Fruit fly (Drosophila melanogaster) whole organism: ENCODE measurements around the gene CG7991.

ENCODE experiments used
- CG8478 ChIP-seq: fragments of >200 bp; optimal IDR thresholded peaks from 2 replicates; lab custom pipeline; 2018; ENCODE audit warnings: inconsistent platforms
- Dll ChIP-seq: fragments of >200 bp; optimal IDR thresholded peaks from 2 replicates; lab custom pipeline; 2017
- EcR ChIP-seq, 2 experiments: fragments of >200 bp; optimal IDR thresholded peaks; 2 replicates each; lab custom pipeline; 2017; ENCODE audit warnings: missing biosample characterization in 2 of 2, missing genetic modification characterization in 2 of 2, missing genetic modification reagents in 2 of 2
- pan ChIP-seq: fragments of >200 bp; optimal IDR thresholded peaks from 2 replicates; lab custom pipeline; 2017
- psq ChIP-seq: fragments of >200 bp; optimal IDR thresholded peaks from 2 replicates; lab custom pipeline; 2017
- usp ChIP-seq: fragments of >200 bp; optimal IDR thresholded peaks from 2 replicates; lab custom pipeline; 2017; ENCODE audit warnings: missing biosample characterization, missing genetic modification characterization, mixed read lengths

Gene CG7991

DNA sequence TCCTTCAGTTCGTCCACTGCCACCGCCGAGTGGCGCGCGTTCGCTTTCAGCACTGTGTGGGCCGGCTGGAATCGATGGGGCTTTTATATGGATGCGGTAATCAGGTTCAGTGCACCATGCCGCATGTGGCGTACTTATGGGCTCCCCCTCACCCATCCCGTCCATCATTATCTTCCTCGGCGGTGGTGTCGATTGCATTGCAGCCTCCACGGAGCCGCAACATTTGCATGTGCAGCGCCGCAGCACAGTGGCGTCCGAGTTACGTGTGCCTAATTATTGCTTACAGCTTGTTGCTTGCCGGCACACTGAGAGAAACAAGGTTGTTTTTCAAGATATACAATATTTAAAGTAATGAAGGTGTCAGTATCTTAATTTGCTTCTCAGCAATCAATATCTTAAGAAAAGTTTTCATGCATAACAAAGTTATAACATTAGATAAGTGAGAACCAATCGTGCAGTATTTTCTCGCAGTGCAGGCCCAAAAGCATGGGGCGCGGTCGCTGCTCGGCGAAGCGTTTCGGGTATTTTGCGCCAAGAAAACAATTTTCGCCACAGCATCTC, 27.9 kb downstream of the CG7991 start, which contains the start of gene CG13931:
Gene CG13931, minus strand, starts transcription at position 41 of the 561 bp plus-strand sequence.
- no peak for TF ChIP-seq EcR (GFP tag; optimal IDR thresholded peaks at IDR 0.05; lab: Kevin White, UChicago)
- no peak for TF ChIP-seq CG8478 (lab: Kevin White, UChicago)
- TF ChIP-seq usp (GFP tag; lab: Kevin White, UChicago): no peak
- TF ChIP-seq pan (lab: Kevin White, UChicago): no peak
- no peak for TF ChIP-seq psq (lab: Kevin White, UChicago)
- TF ChIP-seq Dll (lab: Kevin White, UChicago): no peak

DNA sequence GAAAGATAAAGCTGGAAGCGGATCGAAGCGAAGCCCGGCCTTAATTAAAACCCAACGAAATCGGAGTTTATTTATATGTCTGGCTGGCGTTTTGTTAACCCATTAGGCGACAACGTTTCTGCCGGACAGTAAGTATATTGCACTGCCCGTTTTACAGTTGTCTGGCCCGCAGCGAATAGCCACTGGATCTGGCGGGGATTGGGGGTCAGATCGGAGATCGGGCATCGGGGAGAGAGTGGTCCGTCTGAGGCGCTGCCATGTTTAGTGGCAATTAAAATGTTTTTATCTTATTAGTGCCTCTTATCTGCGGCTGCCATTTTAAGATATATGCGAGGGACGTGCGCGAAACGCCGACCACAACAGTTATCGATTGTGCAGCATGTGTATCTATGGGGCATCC, 34.7 kb downstream of the CG7991 start:
- TF ChIP-seq pan (lab: Kevin White, UChicago) (no peak), psq (lab: Kevin White, UChicago) (no peak), EcR (GFP tag; optimal IDR thresholded peaks at IDR 0.05; lab: Kevin White, UChicago) (no peak), usp (GFP tag; lab: Kevin White, UChicago) (no peak), CG8478 (lab: Kevin White, UChicago) (no peak), Dll (lab: Kevin White, UChicago) (no peak)

dm6 chr3L:1710562-1710961, 36.1 kb downstream of the CG7991 start:
- TF ChIP-seq pan (lab: Kevin White, UChicago) (no peak), usp (GFP tag; lab: Kevin White, UChicago) (no peak), EcR (GFP tag; optimal IDR thresholded peaks at IDR 0.05; lab: Kevin White, UChicago) (no peak), Dll (lab: Kevin White, UChicago) (no peak)

DNA sequence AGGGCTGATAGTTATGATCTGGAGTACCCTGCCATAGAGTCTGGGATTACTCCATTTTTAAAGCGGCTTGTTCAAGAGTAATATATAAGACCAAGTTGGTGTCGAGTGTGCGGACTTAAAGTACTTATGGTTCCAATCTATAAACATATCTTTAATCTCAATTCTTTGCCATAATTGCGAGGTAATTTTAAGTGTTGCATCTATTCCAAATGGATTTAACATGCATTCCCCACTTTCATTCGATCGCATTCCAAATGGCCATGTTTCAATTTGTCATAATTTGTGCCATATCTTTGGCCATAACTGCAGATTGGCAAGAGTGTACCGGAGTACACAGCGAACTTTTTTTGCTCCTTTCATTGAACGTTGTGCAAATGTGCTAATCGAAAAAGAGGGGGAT, 36.7 kb downstream of the CG7991 start:
- no peak for TF ChIP-seq Dll (lab: Kevin White, UChicago)

dm6 chr3L:1723053-1723452, 48.5 kb downstream of the CG7991 start, which contains the start of gene CG18171:
TSS of gene CG18171 (minus strand) at chr3L:1723153.
- TF ChIP-seq pan (lab: Kevin White, UChicago) (no peak), EcR (GFP tag; optimal IDR thresholded peaks at IDR 0.05; lab: Kevin White, UChicago) (no peak), usp (GFP tag; lab: Kevin White, UChicago) (no peak), Dll (lab: Kevin White, UChicago) (no peak), CG8478 (lab: Kevin White, UChicago) (no peak), psq (lab: Kevin White, UChicago) (no peak)

DNA sequence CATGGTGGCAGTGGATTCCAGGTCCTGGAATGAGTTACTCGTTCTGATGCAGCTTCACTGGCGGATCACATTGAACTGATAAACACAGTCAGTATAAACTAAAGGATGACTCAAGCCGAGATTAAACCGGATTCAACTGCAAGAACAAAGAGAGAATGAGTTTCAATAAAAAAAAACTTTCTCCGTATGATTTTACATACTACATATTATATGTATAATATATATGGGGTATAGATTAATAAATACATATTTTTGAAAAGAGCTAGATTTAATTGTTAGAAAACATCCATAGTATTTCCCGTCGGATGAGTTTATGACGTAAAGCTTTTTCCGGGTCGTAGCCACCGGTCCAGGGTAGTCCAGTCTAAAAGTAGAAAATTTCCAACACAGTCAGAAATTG, 49.6 kb downstream of the CG7991 start, which contains the start of gene CG12035:
Gene CG12035, plus strand, starts transcription at position 301 of the 400 bp plus-strand sequence.
- no peak for TF ChIP-seq pan (lab: Kevin White, UChicago)
- TF ChIP-seq CG8478 (lab: Kevin White, UChicago): no peak
- TF ChIP-seq Dll (lab: Kevin White, UChicago): no peak

- TF ChIP-seq CG8478 (lab: Kevin White, UChicago) (no peak), Dll (lab: Kevin White, UChicago) (no peak), pan (lab: Kevin White, UChicago) (no peak), usp (GFP tag; lab: Kevin White, UChicago) (no peak), EcR (GFP tag; optimal IDR thresholded peaks at IDR 0.05; lab: Kevin White, UChicago) (no peak), psq (lab: Kevin White, UChicago) (no peak)
Measured at dm6 chr3L:1726747-1727146, 52.2 kb downstream of the CG7991 start.

DNA sequence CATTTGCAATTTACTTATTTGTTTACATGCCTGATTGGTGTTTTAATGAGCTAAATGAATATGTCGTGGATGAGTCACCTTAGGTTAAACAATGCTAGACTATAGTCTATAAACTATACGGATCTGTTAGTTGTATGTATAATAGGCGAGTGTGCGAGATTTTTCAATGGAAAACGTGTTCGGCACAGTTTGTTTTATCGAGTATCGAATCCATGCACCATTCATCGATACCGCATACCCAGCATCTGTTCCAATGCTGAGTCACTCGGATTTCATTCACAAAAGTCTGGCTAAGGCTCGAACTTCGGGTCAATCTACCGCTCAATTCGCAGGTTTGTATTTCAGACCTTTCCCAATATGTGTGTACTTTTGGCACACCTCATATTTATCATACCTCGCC, 52.9 kb downstream of the CG7991 start:
- TF ChIP-seq pan (lab: Kevin White, UChicago): no peak
- TF ChIP-seq CG8478 (lab: Kevin White, UChicago): no peak
- TF ChIP-seq Dll (lab: Kevin White, UChicago): no peak
- TF ChIP-seq usp (GFP tag; lab: Kevin White, UChicago): no peak
- TF ChIP-seq psq (lab: Kevin White, UChicago): no peak
- TF ChIP-seq EcR (GFP tag; optimal IDR thresholded peaks at IDR 0.05; lab: Kevin White, UChicago): no peak

- no peak for TF ChIP-seq EcR (GFP tag; optimal IDR thresholded peaks at IDR 0.05; lab: Kevin White, UChicago)
- TF ChIP-seq Dll (lab: Kevin White, UChicago): no peak
- no peak for TF ChIP-seq CG8478 (lab: Kevin White, UChicago)
- TF ChIP-seq usp (GFP tag; lab: Kevin White, UChicago): no peak
- no peak for TF ChIP-seq pan (lab: Kevin White, UChicago)
- no peak for TF ChIP-seq psq (lab: Kevin White, UChicago)
Measured at dm6 chr3L:1729380-1730159, 55.1 kb downstream of the CG7991 start.

dm6 chr3L:1730160-1730595, 55.7 kb downstream of the CG7991 start:
- TF ChIP-seq pan (lab: Kevin White, UChicago): no peak
- TF ChIP-seq CG8478 (lab: Kevin White, UChicago): no peak
- no peak for TF ChIP-seq psq (lab: Kevin White, UChicago)
- TF ChIP-seq EcR (GFP tag; optimal IDR thresholded peaks at IDR 0.05; lab: Kevin White, UChicago): no peak
- TF ChIP-seq usp (GFP tag; lab: Kevin White, UChicago): no peak
- TF ChIP-seq Dll (lab: Kevin White, UChicago): no peak

DNA sequence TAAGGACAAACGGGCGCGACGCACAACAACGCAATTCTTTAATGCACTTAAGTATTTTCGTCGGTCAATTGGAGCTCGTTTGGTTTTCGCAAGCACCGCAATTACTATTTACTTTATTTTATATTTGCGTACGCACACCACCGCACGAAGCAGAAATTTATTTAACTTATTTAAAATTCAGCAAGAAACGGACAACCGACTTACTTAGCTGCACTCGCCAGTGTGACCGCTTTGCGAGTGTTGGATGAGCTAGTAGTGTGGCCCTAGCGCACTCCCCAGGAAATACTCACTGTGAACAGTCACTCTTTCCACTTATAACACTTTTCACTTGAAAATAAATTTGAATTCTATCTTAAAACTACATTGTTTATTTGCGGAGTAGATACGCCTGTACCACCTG, 56.4 kb downstream of the CG7991 start, which contains the start of gene drpr:
Gene drpr, minus strand, starts transcription at position 235 of the 400 bp plus-strand sequence.
- TF ChIP-seq EcR (GFP tag; optimal IDR thresholded peaks at IDR 0.05; lab: Kevin White, UChicago) (no peak), pan (lab: Kevin White, UChicago) (no peak), Dll (lab: Kevin White, UChicago) (no peak), psq (lab: Kevin White, UChicago) (no peak), CG8478 (lab: Kevin White, UChicago) (no peak)
